Worm (Caenorhabditis elegans): ENCODE results near the gene T01G6.10.

DNA sequence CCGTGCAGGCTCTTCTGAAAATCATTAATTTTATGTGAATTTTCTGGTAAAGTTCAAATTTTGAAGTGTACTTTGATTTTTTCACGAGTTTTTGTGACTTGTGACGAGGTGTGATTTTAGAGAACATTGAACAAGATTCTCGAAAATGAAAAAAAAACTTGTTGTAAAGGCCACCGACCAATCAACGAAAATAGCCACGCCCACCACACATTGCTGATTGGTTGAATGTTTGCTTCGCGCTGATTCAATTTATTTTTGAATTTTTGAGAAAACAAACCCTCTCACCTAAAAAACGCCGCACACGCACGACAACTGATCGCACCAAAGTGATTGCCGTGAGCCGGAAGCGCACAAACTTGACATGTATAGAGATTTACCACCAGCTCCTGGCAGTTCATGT lies 20.2 kb downstream of the T01G6.10 start:
- TF ChIP-seq nhr-11 (tag; optimal IDR thresholded peaks at IDR 0.05) (no peak), unc-39 (tag; optimal IDR thresholded peaks at IDR 0.05) (no peak), R02D3.7 (tag; optimal IDR thresholded peaks at IDR 0.05) (no peak), lsy-2 (tag; optimal IDR thresholded peaks at IDR 0.05) (no peak), snpc-4 (tag; optimal IDR thresholded peaks at IDR 0.05) (no peak), blmp-1 (tag; optimal IDR thresholded peaks at IDR 0.05; ENCODE audit: insufficient read depth) (no peak), skn-1 (tag; optimal IDR thresholded peaks at IDR 0.05) (no peak), nhr-12 (tag; optimal IDR thresholded peaks at IDR 0.05) (no peak), nhr-25 (tag; optimal IDR thresholded peaks at IDR 0.05) (no peak), nhr-237 (tag; optimal IDR thresholded peaks at IDR 0.05) (no peak), unc-62 (GFP tag; optimal IDR thresholded peaks at IDR 0.05) (no peak), ceh-82 (tag; optimal IDR thresholded peaks at IDR 0.05) (no peak), ama-1 (optimal IDR thresholded peaks at IDR 0.05) (no peak), dmd-4 (tag; optimal IDR thresholded peaks at IDR 0.05) (no peak)

Data from whole organism, L2 larva.